Fruit fly (Drosophila melanogaster): Measurements from ENCODE around the gene CG9265.

Gene CG9265

DNA sequence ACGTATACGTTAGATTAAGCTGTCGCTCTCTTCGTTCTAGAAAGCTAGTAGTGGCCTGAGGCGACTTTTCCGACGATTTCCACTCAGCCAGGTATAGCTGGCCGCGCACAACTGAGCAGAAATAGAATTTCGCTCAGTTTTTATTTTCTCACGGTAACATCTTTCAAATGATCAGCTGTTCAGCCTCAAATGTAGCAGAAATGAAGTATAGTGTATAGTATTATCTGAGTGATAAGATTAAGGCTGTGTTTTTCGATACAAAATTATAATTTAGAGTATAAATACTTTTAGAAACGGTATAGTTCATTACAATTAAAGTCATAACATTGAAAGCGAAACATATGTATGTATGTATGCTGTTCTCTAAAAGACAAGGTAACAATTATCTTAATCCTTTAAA, 15.1 kb upstream of the CG9265 start, which contains the start of gene CG33509:
Gene CG33509 (minus strand): TSS at position 101 of the 400 bp plus-strand sequence.
- no peak for TF ChIP-seq CTCF (optimal IDR thresholded peaks at IDR 0.05)
- TF ChIP-seq CG8478 (optimal IDR thresholded peaks at IDR 0.05) = no peak

DNA sequence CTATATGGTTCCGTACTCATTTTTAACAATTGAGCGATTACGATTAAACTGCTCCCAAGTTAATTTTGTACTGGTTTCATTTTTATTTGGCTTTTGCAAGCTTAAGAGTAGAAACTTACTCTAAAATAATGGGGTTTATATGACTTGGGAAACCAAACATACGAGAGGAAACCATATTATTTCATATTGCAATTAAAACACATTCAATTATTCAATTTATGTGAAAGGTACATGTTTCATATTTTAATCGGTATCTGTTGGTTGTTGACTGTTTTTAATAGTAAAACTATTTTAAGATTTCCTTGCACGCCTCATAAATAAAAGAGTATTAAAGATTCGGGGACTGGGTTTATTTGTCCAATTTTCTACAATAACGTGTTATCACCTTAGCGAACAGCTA, 13.0 kb upstream of the CG9265 start, which contains the start of gene CG33510:
Gene CG33510 (minus strand): TSS at position 59 of the 400 bp plus-strand sequence.
- TF ChIP-seq CG8478 (optimal IDR thresholded peaks at IDR 0.05) (no peak), CTCF (optimal IDR thresholded peaks at IDR 0.05) (no peak)

DNA sequence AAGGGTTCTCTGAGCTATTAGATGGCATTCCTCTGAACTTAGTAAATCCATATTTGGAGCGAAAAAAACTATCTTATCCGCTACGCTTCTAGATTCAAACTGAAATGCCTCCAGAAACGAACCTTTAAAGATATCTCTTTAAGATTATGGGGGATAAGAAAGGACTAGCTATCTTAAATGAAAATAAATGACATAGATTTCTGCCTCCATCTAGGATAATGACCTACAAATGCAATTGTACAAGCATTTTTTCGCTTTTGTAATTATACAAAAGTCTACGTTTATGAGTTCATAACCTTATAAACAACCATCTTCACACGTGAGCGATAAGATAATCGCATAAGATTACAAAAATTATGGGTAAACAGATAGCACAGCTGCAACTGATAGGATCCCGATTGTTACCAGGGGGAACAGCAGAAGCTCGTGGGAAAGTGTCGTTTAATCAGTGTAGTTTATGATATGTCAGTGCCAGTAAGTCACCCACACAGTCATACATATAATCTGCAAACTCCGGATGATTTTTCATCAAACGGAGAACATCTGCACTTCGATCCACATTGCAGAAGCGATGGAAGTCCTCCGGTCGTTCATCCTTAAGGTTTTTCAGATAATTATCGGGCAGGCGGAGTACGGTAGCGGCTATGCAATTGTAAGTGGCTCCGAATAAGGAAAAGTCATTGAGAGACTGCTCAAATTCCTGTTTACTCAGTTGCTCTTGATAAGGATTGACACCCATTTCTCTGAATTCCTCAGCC, 11.3 kb upstream of the CG9265 start, which contains the start of gene CG33511:
Gene CG33511 (minus strand): TSS at position 51 of the 758 bp plus-strand sequence.
- TF ChIP-seq CTCF (optimal IDR thresholded peaks at IDR 0.05) (no peak), CG8478 (optimal IDR thresholded peaks at IDR 0.05) (no peak)

DNA sequence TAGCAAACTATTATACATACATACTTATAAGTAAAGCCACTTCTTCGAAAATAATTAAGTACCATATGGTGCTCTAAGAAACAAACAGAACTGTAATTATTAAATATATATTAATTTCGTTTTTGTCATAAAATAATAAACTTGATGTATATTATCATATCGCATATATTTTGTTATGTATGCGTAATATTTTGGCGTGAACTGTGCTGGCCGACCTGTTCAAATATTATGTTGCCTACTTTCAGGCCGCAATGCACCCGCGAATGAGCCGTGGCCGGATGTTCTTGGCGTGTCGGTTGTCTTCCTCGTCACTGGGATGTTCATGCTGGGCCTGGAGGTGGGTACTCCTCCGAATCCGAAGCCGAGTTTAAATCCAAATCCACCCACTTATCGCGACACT, 6.5 kb upstream of the CG9265 start:
- TF ChIP-seq CTCF (optimal IDR thresholded peaks at IDR 0.05) = no peak
- no peak for TF ChIP-seq CG8478 (optimal IDR thresholded peaks at IDR 0.05)

DNA sequence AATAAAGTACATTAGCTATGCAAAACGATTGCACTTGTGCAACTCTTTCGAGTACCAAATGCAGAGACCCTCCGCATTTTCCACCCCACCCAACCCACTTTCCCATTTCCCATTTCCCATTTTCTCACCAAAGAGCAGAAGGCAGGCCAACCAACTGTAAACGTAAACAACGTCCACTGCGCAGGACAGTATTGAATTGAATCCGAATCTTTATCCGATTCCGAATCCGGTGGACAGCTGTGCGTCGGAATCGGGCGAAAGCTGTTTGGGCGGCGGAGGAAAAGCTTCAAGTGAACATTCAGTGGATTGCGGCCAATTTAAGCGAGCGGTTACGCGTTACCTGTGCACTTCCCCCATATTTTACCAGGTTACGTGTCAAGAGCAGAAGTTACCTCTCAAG, 3.8 kb upstream of the CG9265 start, which contains the start of gene tadr:
Gene tadr (plus strand): TSS at position 301 of the 400 bp plus-strand sequence.
- TF ChIP-seq CTCF (optimal IDR thresholded peaks at IDR 0.05) = no peak
- TF ChIP-seq CG8478 (optimal IDR thresholded peaks at IDR 0.05) = no peak

DNA sequence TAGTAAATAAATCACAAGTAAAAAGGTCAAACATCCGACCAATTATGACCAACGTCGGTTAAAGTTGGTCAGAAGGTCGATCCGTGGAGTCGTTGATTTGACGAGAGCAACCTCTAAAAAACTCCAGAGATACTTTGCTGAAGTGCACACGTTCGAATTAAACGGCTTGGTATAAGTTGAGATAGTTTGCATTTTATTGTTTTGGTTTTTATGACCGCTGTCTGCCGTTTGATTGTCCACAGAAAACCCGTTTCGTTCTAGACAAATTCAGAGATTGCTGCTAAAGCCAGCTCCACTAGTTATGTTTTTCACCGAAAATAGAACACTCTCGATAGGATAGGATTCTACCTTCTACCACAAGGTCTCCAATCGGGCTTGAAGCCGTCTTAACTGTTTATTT, 2.5 kb upstream of the CG9265 start:
- TF ChIP-seq CG8478 (optimal IDR thresholded peaks at IDR 0.05) (no peak), CTCF (optimal IDR thresholded peaks at IDR 0.05) (no peak)

DNA sequence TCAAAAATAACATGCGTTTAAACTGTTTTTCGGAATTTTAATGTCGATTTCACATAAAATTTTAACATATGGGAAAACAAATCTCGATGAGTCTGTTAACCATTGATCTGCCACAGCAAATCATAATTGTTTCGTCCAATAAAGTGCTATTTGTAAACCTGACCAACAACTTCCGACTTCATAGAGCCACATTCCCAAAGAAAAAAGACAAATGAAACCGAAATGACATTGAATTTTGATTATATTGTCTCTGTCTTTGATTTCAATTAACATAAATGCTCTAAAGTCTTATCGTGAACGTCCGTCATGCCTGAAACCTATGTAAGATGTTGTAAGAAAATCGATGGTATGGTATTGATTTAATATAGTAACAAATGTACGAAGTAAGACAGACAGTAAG, 2.0 kb upstream of the CG9265 start:
- TF ChIP-seq CG8478 (optimal IDR thresholded peaks at IDR 0.05) (no peak), CTCF (optimal IDR thresholded peaks at IDR 0.05) (no peak)

DNA sequence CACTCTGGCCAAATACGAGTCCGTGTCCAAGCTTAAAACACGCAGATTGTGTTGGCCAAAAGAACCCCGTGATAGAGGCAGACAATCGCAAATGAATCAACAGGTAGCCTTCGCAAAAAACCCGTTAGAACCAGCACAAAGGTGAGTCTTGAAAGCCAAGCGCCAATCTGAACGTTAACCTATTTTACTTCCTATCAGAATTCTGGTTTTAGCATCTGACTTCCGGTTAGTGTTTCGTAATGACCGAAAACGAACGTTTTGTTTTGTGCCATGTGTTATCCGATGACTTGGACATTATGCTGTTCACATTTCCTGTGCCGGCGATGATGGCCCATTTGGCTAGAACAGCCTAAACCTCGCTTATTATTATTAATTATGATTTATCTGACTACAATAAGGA, 1.1 kb upstream of the CG9265 start:
- TF ChIP-seq CTCF (optimal IDR thresholded peaks at IDR 0.05) (no peak), CG8478 (optimal IDR thresholded peaks at IDR 0.05) (no peak)

DNA sequence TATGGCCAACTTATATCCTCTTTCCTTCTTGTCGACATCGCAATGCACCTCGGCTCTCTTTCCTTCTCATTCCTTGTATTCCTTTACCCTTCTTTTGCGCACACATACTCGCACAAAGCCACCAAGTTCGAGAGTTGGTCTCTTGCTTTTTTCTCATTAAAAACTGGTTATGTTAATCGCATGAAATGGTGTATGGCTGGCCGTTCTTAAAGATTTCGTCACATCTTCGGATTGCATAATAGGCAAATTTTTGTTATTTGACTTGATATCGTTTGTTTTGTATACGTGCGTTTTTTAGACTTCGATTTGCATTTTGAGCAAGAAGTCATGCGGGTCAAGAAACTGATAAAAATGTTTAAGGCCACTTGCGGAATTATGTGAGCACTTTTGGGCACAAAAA, 477 bp downstream of the CG9265 start:
- TF ChIP-seq CTCF (optimal IDR thresholded peaks at IDR 0.05) (no peak), CG8478 (optimal IDR thresholded peaks at IDR 0.05) (no peak)

DNA sequence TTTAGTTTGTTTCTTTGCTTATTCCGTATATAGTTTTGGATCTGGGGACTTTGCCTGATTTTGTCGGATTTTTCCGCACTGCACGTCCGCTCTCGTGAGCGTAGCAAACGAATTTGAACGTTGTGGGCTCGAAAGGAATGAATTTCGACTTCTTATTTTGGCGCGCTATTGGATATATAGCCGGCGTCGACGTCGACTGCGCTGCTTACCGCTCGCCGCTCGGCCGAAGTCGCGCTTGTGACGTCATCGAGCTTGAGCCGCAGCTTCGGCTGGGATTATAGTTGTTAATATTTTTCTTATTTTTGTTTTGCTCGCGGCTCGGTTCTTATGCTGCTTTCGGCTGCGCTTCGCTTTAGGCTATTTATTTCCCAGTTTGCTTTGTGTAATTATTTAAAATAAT, 1.5 kb downstream of the CG9265 start:
- no peak for TF ChIP-seq CTCF (optimal IDR thresholded peaks at IDR 0.05)
- no peak for TF ChIP-seq CG8478 (optimal IDR thresholded peaks at IDR 0.05)

DNA sequence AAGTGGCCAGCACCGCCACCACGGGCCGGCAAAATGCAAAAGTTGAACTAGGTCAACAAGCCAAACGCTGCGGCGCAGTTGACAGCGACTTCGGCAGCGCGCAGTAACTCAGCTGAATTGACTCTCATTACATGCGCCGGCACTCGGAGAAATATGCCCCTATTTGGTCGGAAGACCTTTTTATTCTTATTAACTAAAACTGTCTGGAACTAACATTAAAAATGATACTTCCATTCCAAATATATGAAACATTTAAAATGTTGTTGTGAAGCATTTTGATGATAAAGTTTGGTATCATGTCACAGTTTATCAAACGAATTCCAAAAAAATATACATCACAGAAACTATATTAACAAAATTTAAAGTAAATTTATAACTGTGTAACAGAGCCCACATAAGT, 4.2 kb downstream of the CG9265 start:
- TF ChIP-seq CTCF (optimal IDR thresholded peaks at IDR 0.05) (no peak), CG8478 (optimal IDR thresholded peaks at IDR 0.05) (no peak)

DNA sequence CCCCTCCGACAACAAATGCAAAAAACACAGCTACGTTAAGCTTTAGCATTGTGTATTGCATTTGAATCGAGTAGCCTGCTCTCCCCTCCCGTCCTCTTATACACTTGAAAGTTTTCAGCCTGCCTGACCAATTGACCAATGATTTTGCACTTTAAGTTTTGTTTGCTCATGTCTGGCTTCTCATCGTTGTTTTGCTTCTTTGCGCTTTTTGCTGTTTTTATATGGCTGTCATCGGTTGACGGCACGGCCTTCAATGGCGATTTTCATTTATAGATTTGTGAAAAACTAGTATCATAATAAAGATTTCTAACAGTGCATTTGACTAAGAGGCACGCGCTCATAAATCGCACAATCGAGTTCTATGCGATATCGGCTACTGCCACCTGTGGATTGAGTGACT, 5.4 kb downstream of the CG9265 start:
- TF ChIP-seq CTCF (optimal IDR thresholded peaks at IDR 0.05) (no peak), CG8478 (optimal IDR thresholded peaks at IDR 0.05) (no peak)

DNA sequence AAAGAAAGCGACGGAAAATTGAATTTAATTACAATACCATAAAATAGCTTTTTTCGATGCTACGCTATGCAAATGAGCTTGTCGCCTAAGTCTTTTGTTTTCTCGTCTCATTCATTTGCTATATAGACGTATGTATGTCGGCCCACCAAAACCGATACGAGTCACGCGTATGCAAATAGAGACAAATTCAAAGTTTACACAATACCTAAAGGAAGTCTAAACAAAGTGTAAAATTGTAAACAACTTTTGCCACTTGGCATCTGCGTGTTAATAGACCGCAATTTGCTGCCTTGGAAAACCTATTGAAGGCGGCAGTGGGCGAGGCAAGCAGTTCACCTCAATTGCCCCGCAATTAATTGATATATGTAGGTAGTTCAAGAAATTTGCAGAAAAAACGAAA, 8.7 kb downstream of the CG9265 start:
- TF ChIP-seq CTCF (optimal IDR thresholded peaks at IDR 0.05) = no peak
- TF ChIP-seq CG8478 (optimal IDR thresholded peaks at IDR 0.05) = no peak

DNA sequence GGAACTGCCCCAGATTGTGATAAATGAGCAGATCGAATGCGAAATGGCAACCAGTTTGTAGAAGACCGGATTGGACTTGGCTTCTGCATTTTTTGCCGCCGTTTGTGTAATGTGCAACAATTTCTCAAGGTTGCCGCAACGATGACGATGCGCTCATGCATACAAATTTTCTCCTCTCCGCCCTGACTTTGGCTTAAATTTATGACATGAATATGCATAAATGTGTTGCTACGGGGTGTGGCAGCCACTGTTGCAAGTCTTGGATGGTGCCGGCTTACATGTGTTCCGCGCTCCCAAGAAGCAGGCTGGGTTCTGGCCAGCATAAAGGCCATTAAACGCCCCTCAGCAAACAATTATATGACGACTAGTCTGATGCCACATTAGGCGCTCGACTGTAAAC, 9.7 kb downstream of the CG9265 start:
- TF ChIP-seq CTCF (optimal IDR thresholded peaks at IDR 0.05) (no peak), CG8478 (optimal IDR thresholded peaks at IDR 0.05) (no peak)

DNA sequence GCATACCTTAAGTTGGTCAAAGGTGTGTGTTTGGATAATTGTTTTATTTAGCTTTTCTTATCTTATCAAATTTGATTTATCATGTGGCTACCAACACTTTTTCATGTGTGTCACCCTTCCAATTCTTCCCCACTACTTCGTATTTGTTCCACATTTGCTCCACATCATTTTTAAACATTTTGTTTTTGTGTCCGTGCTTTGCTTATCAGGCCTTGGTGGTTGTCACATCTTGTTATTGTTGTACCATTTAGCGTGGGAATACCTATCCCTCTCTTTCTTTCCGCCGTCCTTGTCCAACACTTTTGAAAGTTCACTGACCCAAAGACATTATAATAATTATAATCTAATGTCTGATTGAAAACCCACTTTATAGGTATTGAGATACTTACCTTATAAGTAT, 17.7 kb downstream of the CG9265 start:
- TF ChIP-seq CG8478 (optimal IDR thresholded peaks at IDR 0.05) = no peak

DNA sequence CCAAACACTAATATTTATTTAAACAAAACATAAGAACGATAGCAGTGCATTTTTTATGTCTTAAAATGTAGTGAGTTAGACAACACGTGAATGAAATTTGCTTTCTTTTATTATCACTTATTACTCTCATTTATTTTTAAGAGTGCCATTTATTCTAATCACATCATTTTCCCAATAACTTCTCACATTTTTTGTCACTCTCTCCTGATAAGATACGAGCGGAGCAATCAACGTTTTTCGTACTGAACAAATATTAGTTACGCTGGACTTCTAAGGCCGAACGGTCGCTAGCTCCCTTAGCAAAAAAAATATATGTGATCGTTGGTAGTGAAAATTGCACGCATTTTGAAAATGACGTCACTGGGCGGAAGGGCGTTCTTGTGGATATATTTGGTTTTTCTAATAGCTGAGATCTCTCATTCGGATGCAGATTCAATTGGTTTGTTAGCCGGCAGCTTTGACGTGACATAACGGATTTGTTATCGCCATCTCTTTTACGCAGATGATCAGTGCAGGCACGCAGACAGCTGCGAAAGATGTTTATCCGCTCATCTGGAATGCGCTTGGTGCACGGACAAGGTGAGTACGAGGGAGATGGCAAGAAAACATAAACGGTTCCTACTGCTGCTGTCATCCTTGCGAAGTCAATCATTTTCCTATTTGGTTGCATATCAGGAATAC, 18.4 kb downstream of the CG9265 start, which contains the start of gene Itgbn:
Gene Itgbn (plus strand): TSS at position 251 of the 681 bp plus-strand sequence.
- TF ChIP-seq CG8478 (optimal IDR thresholded peaks at IDR 0.05) = no peak
- TF ChIP-seq CTCF (optimal IDR thresholded peaks at IDR 0.05) = no peak
